Worm (Caenorhabditis elegans) whole organism, midembryonic: Measurements from ENCODE around the gene nhr-177.

ENCODE experiments used
- klf-2 ChIP-seq: fragments of 200-800 bp; sonication (Bioruptor generic); conservative IDR thresholded peaks from 2 replicates; pipeline ENCODE4 v1.3.6; 2022; ENCODE audit warnings: missing genetic modification reagents, missing genetic modification characterization, missing compliant biosample characterization
- tab-1 ChIP-seq: fragments of 200-800 bp; sonication (Bioruptor generic); IDR thresholded peaks from 2 replicates; pipeline ENCODE4 v1.3.6; 2022; ENCODE audit warnings: missing genetic modification characterization, missing compliant biosample characterization

DNA sequence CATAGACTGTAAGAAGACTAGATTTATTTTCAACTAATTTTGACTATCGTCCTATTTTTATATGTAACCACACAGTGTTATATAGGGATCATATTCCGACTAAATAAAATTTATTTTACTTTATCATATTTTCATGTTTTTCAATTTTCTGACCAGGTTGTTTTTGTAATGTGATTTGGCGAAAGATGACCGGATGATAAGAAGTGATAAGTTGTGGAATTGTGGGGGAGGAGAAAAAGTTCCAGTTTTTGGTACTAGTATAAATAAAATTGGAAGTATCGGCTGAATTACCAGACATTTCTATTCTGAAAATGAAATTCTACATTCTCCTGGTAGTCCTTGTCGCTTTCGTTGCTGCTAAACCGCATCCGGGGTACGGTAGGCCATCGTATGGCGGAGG, 24.7 kb upstream of the nhr-177 start, which contains the start of gene F16B4.7:
- TF ChIP-seq tab-1 (GFP tag; lab: Robert Waterston, UW) (no peak), klf-2 (GFP tag; lab: Robert Waterston, UW) (no peak)
